Fruit fly (Drosophila melanogaster) whole organism, embryonic: Measurements from ENCODE around the gene Sf3a2.
A peak's percentile ranks its signal among the peaks of the same experiment; 100 is the strongest.

Experiments
- B-H1 ChIP-seq: fragments of 200-800 bp; sonication (Bioruptor generic); IDR thresholded peaks from 3 replicates; pipeline ENCODE4 v1.3.6; 2022; ENCODE audit warnings: missing biosample characterization, missing genetic modification characterization
- Bteb2 ChIP-seq: fragments of 200-800 bp; sonication (Bioruptor generic); optimal IDR thresholded peaks from 2 replicates; lab custom pipeline; 2016; ENCODE audit warnings: missing biosample characterization, missing genetic modification characterization
- CG11560 ChIP-seq: fragments of 200-800 bp; sonication (Bioruptor generic); IDR thresholded peaks from 3 replicates; pipeline ENCODE4 v1.3.6; 2022; ENCODE audit warnings: missing biosample characterization, missing genetic modification characterization
- CG12155 ChIP-seq: fragments of 200-800 bp; sonication (Bioruptor generic); optimal IDR thresholded peaks from 3 replicates; lab custom pipeline; 2016; ENCODE audit warnings: missing biosample characterization, missing genetic modification characterization
- CG1233 ChIP-seq: fragments of 200-800 bp; sonication (Bioruptor generic); optimal IDR thresholded peaks from 4 replicates; lab custom pipeline; 2018; ENCODE audit warnings: missing biosample characterization, mild to moderate bottlenecking, missing genetic modification characterization
- CG12659 ChIP-seq: fragments of 200-800 bp; sonication (Bioruptor generic); optimal IDR thresholded peaks from 3 replicates; lab custom pipeline; 2017; ENCODE audit warnings: mild to moderate bottlenecking, missing biosample characterization, missing genetic modification reagents, missing genetic modification characterization
- CG12744 ChIP-seq: fragments of 200-800 bp; sonication (Bioruptor generic); optimal IDR thresholded peaks from 2 replicates; lab custom pipeline; 2016; ENCODE audit warnings: missing biosample characterization, missing genetic modification characterization
- CG13424 ChIP-seq: fragments of 200-800 bp; sonication (Bioruptor generic); optimal IDR thresholded peaks from 2 replicates; lab custom pipeline; 2019; ENCODE audit warnings: missing biosample characterization, mild to moderate bottlenecking, missing genetic modification characterization, moderate library complexity
- CG13624 ChIP-seq: fragments of 200-800 bp; sonication (Bioruptor generic); optimal IDR thresholded peaks from 2 replicates; lab custom pipeline; 2016; ENCODE audit warnings: missing biosample characterization, missing genetic modification characterization
- CG13775 ChIP-seq: fragments of 200-800 bp; sonication (Bioruptor generic); optimal IDR thresholded peaks from 3 replicates; lab custom pipeline; 2017; ENCODE audit warnings: missing biosample characterization, mild to moderate bottlenecking, missing genetic modification characterization
- CG13894 ChIP-seq: fragments of 200-800 bp; sonication (Bioruptor generic); optimal IDR thresholded peaks from 3 replicates; lab custom pipeline; 2018; ENCODE audit warnings: missing biosample characterization, mild to moderate bottlenecking, missing genetic modification characterization, moderate library complexity
- CG15011 ChIP-seq: fragments of 200-800 bp; sonication (Bioruptor generic); optimal IDR thresholded peaks from 3 replicates; lab custom pipeline; 2018; ENCODE audit warnings: missing biosample characterization, mild to moderate bottlenecking, missing genetic modification characterization
- CG15269 ChIP-seq: fragments of 200-800 bp; sonication (Bioruptor generic); optimal IDR thresholded peaks from 2 replicates; lab custom pipeline; 2018; ENCODE audit warnings: missing biosample characterization, mild to moderate bottlenecking, missing genetic modification characterization, moderate library complexity
- CG16815 ChIP-seq: fragments of 200-800 bp; sonication (Bioruptor generic); optimal IDR thresholded peaks from 3 replicates; lab custom pipeline; 2017; ENCODE audit warnings: missing biosample characterization, mild to moderate bottlenecking, missing genetic modification characterization
- CG17568 ChIP-seq: fragments of 200-800 bp; sonication (Bioruptor generic); optimal IDR thresholded peaks from 2 replicates; lab custom pipeline; 2018; ENCODE audit warnings: missing biosample characterization, mild to moderate bottlenecking, missing genetic modification characterization, moderate library complexity
- CG18011 ChIP-seq: fragments of 200-800 bp; sonication (Bioruptor generic); optimal IDR thresholded peaks from 2 replicates; lab custom pipeline; 2017; ENCODE audit warnings: missing biosample characterization, missing genetic modification characterization, mild to moderate bottlenecking, moderate library complexity, missing genotype
- CG18599 ChIP-seq: fragments of 200-800 bp; sonication (Bioruptor generic); optimal IDR thresholded peaks from 3 replicates; lab custom pipeline; 2017; ENCODE audit warnings: missing biosample characterization, missing genetic modification characterization, mild to moderate bottlenecking, moderate library complexity, missing genetic modification reagents
- CG18619 ChIP-seq: fragments of 200-800 bp; sonication (Bioruptor generic); optimal IDR thresholded peaks from 3 replicates; lab custom pipeline; 2017; ENCODE audit warnings: missing biosample characterization, mild to moderate bottlenecking, missing genetic modification characterization
- CG2120 ChIP-seq: fragments of 200-800 bp; sonication (Bioruptor generic); optimal IDR thresholded peaks from 3 replicates; lab custom pipeline; 2016; ENCODE audit warnings: missing biosample characterization, missing genetic modification characterization
- CG30431 ChIP-seq: fragments of 200-800 bp; sonication (Bioruptor generic); optimal IDR thresholded peaks from 2 replicates; lab custom pipeline; 2017; ENCODE audit warnings: missing biosample characterization, missing genetic modification characterization
- CG32532 ChIP-seq: fragments of 200-800 bp; sonication (Bioruptor generic); IDR thresholded peaks from 2 replicates; pipeline ENCODE4 v1.3.6; 2022; ENCODE audit warnings: missing biosample characterization, missing genetic modification characterization
- CG32772 ChIP-seq: fragments of 200-800 bp; sonication (Bioruptor generic); IDR thresholded peaks from 2 replicates; pipeline ENCODE4 v1.3.6; 2022; ENCODE audit warnings: missing biosample characterization, missing genetic modification characterization
- CG4424 ChIP-seq: fragments of 200-800 bp; sonication (Bioruptor generic); optimal IDR thresholded peaks from 3 replicates; lab custom pipeline; 2016; ENCODE audit warnings: missing biosample characterization, missing genetic modification characterization
- CG7786 ChIP-seq: fragments of 200-800 bp; sonication (Bioruptor generic); optimal IDR thresholded peaks from 2 replicates; lab custom pipeline; 2016; ENCODE audit warnings: missing biosample characterization, missing genetic modification characterization
- CG7928 ChIP-seq: fragments of 200-800 bp; sonication (Bioruptor generic); optimal IDR thresholded peaks from 2 replicates; lab custom pipeline; 2017; ENCODE audit warnings: missing biosample characterization, mild to moderate bottlenecking, missing genetic modification characterization
- CG9215 ChIP-seq: fragments of 200-800 bp; sonication (Bioruptor generic); IDR thresholded peaks from 2 replicates; pipeline ENCODE4 v1.3.6; 2022; ENCODE audit warnings: missing biosample characterization, missing genetic modification characterization
- Elba2 ChIP-seq: fragments of 200-800 bp; sonication (Bioruptor generic); optimal IDR thresholded peaks from 3 replicates; lab custom pipeline; 2016; ENCODE audit warnings: missing biosample characterization, missing genetic modification characterization
- Fer3 ChIP-seq: fragments of 200-800 bp; sonication (Bioruptor generic); optimal IDR thresholded peaks from 2 replicates; lab custom pipeline; 2018; ENCODE audit warnings: missing biosample characterization, mild to moderate bottlenecking, missing genetic modification characterization, moderate library complexity
- Pdp1 ChIP-seq, 2 experiments: fragments of 200-800 bp; sonication (Bioruptor generic); optimal IDR thresholded peaks; 3 replicates each; lab custom pipeline; 2016; ENCODE audit warnings: missing biosample characterization in 2 of 2, missing genetic modification characterization in 2 of 2, mild to moderate bottlenecking in 1 of 2, moderate library complexity in 1 of 2
- Sox100B ChIP-seq: fragments of 200-800 bp; sonication (Bioruptor generic); optimal IDR thresholded peaks from 3 replicates; lab custom pipeline; 2018; ENCODE audit warnings: missing biosample characterization, mild to moderate bottlenecking, missing genetic modification characterization
- Xbp1 ChIP-seq: fragments of 200-800 bp; sonication (Bioruptor generic); optimal IDR thresholded peaks from 3 replicates; lab custom pipeline; 2016; ENCODE audit warnings: missing biosample characterization, mild to moderate bottlenecking, missing genetic modification characterization
- az2 ChIP-seq: fragments of 200-800 bp; sonication (Bioruptor generic); optimal IDR thresholded peaks from 3 replicates; lab custom pipeline; 2016; ENCODE audit warnings: missing biosample characterization, missing genetic modification characterization
- bab2 ChIP-seq: fragments of 200-800 bp; sonication (Bioruptor generic); optimal IDR thresholded peaks from 2 replicates; lab custom pipeline; 2016; ENCODE audit warnings: missing biosample characterization, missing genetic modification characterization
- bbx ChIP-seq: fragments of 200-800 bp; sonication (Bioruptor generic); IDR thresholded peaks from 2 replicates; pipeline ENCODE4 v1.3.6; 2022; ENCODE audit warnings: missing biosample characterization, missing genetic modification characterization; ENCODE audit not compliant: partially characterized antibody
- caup ChIP-seq: fragments of 200-800 bp; sonication (Bioruptor generic); optimal IDR thresholded peaks from 3 replicates; lab custom pipeline; 2017; ENCODE audit warnings: missing biosample characterization, mild to moderate bottlenecking, missing genetic modification characterization, moderate library complexity; ENCODE audit not compliant: severe bottlenecking
- chinmo ChIP-seq: fragments of 200-800 bp; sonication (Bioruptor generic); IDR thresholded peaks from 4 replicates; pipeline ENCODE4 v1.3.6; 2022; ENCODE audit warnings: missing biosample characterization, missing genetic modification characterization; ENCODE audit not compliant: partially characterized antibody
- crol ChIP-seq: fragments of 200-800 bp; sonication (Bioruptor generic); IDR thresholded peaks from 2 replicates; pipeline ENCODE4 v1.3.6; 2022; ENCODE audit warnings: missing biosample characterization, missing genetic modification characterization
- dimm ChIP-seq: fragments of 200-800 bp; sonication (Bioruptor generic); IDR thresholded peaks from 2 replicates; pipeline ENCODE4 v1.3.6; 2022; ENCODE audit warnings: missing biosample characterization, missing genetic modification characterization
- dmrt11E ChIP-seq: fragments of 200-800 bp; sonication (Bioruptor generic); optimal IDR thresholded peaks from 3 replicates; lab custom pipeline; 2018; ENCODE audit warnings: missing biosample characterization, mild to moderate bottlenecking, missing genetic modification characterization, moderate library complexity
- fd3F ChIP-seq: fragments of 200-800 bp; sonication (Bioruptor generic); optimal IDR thresholded peaks from 2 replicates; lab custom pipeline; 2018; ENCODE audit warnings: missing biosample characterization, mild to moderate bottlenecking, missing genetic modification characterization, moderate library complexity
- fu2 ChIP-seq: fragments of 200-800 bp; sonication (Bioruptor generic); optimal IDR thresholded peaks from 2 replicates; lab custom pipeline; 2016; ENCODE audit warnings: missing biosample characterization, missing genetic modification characterization
- gfzf ChIP-seq: fragments of 200-800 bp; sonication (Bioruptor generic); optimal IDR thresholded peaks from 2 replicates; lab custom pipeline; 2016; ENCODE audit warnings: missing biosample characterization, mild to moderate bottlenecking, missing genetic modification characterization, moderate library complexity
- pho ChIP-seq: fragments of 200-800 bp; sonication (Bioruptor generic); optimal IDR thresholded peaks from 2 replicates; lab custom pipeline; 2016; ENCODE audit warnings: missing biosample characterization, missing genetic modification characterization
- schlank ChIP-seq: fragments of 200-800 bp; sonication (Bioruptor generic); optimal IDR thresholded peaks from 2 replicates; lab custom pipeline; 2018; ENCODE audit warnings: missing biosample characterization, mild to moderate bottlenecking, missing genetic modification characterization
- sob ChIP-seq: fragments of 200-800 bp; sonication (Bioruptor generic); IDR thresholded peaks from 2 replicates; pipeline ENCODE4 v1.3.6; 2022; ENCODE audit warnings: missing biosample characterization, missing genetic modification characterization
- tx ChIP-seq: fragments of 200-800 bp; sonication (Bioruptor generic); optimal IDR thresholded peaks from 2 replicates; lab custom pipeline; 2016; ENCODE audit warnings: missing biosample characterization, missing genetic modification characterization
- unc-4 ChIP-seq: fragments of 200-800 bp; sonication (Bioruptor generic); IDR thresholded peaks from 2 replicates; pipeline ENCODE4 v1.3.6; 2022; ENCODE audit warnings: missing biosample characterization, missing genetic modification characterization; ENCODE audit not compliant: partially characterized antibody

Sf3a2 gene

dm6 chr3L:12803159-12804034 lies 10.4 kb downstream of the Sf3a2 start (continued):
- TF ChIP-seq tx (GFP tag; lab: Kevin White, UChicago) (peak; percentile 24), pho (GFP tag; lab: Kevin White, UChicago) (peak; percentile 57), bbx (no peak), CG13894 (tag; lab: Kevin White, UChicago) (peak; percentile 56), CG4424 (peak; percentile 48), fd3F (GFP tag; lab: Kevin White, UChicago) (peak; percentile 39), CG13624 (GFP tag; lab: Kevin White, UChicago) (peak; percentile 58), CG9215 (GFP tag; lab: Robert Waterston, UW) (no peak; the same call in 1 of the 2 replicates), CG12659 (GFP tag; lab: Kevin White, UChicago) (peak; percentile 45), unc-4 (GFP tag; lab: Robert Waterston, UW) (no peak), az2 (GFP tag; lab: Kevin White, UChicago) (peak; percentile 22), CG30431 (no peak), caup (GFP tag; lab: Kevin White, UChicago) (peak; percentile 8), CG17568 (GFP tag; lab: Kevin White, UChicago) (no peak), dimm (GFP tag; lab: Robert Waterston, UW) (no peak), CG16815 (GFP tag; lab: Kevin White, UChicago) (peak; percentile 36), CG7928 (GFP tag; lab: Kevin White, UChicago) (peak; percentile 52), CG18599 (GFP tag; lab: Kevin White, UChicago) (peak; percentile 42), bab2 (GFP tag; lab: Kevin White, UChicago) (peak; percentile 45), dmrt11E (tag; lab: Kevin White, UChicago) (peak; percentile 6), chinmo (GFP tag; lab: Robert Waterston, UW) (0 out of 4 replicates have a peak, but pooled peaks have one; percentile 62), B-H1 (peak; percentile 28; the same call in 1 of the 3 replicates), fu2 (peak; percentile 47), schlank (no peak), CG13775 (peak; percentile 61), Elba2 (GFP tag; lab: Kevin White, UChicago) (no peak), gfzf (GFP tag; lab: Kevin White, UChicago) (no peak), Bteb2 (GFP tag; lab: Kevin White, UChicago) (peak; percentile 62), CG18011 (GFP tag; lab: Kevin White, UChicago) (no peak), CG32532 (peak; percentile 64; the same call in 1 of the 2 replicates), Sox100B (GFP tag; lab: Kevin White, UChicago) (peak; percentile 24), Xbp1 (peak; percentile 33), CG2120 (GFP tag; lab: Kevin White, UChicago) (peak; percentile 86), Pdp1 (GFP tag; optimal IDR thresholded peaks at IDR 0.05; lab: Kevin White, UChicago) (peak; percentile 38 to 53), CG11560 (tag; lab: Robert Waterston, UW) (no peak), CG18619 (GFP tag; lab: Kevin White, UChicago) (peak; percentile 80), CG7786 (GFP tag; lab: Kevin White, UChicago) (peak; percentile 67), CG12744 (GFP tag; lab: Kevin White, UChicago) (peak; percentile 58), CG15011 (GFP tag; lab: Kevin White, UChicago) (peak; percentile 14), Fer3 (tag; lab: Kevin White, UChicago) (peak; percentile 44), crol (GFP tag; lab: Robert Waterston, UW) (no peak), CG12155 (GFP tag; lab: Kevin White, UChicago) (peak; percentile 23), sob (peak; percentile 6; the same call in 1 of the 2 replicates), CG13424 (tag; lab: Kevin White, UChicago) (peak; percentile 19), CG1233 (peak; percentile 16), CG32772 (no peak), CG15269 (tag; lab: Kevin White, UChicago) (peak; percentile 57)
